Worm (Caenorhabditis elegans) whole organism, early embryonic: ENCODE measurements around the gene pola-1.

Experiments
- B0310.2 ChIP-seq: sonication (generic microtip); optimal IDR thresholded peaks from 2 replicates; lab custom pipeline; 2016; ENCODE audit warnings: mild to moderate bottlenecking, missing genetic modification characterization, missing compliant biosample characterization
- F13C5.2 ChIP-seq: sonication (generic microtip); optimal IDR thresholded peaks from 2 replicates; lab custom pipeline; 2017; ENCODE audit warnings: mild to moderate bottlenecking, missing genetic modification characterization, inconsistent platforms, missing compliant biosample characterization
- aly-1 ChIP-seq: sonication (generic microtip); optimal IDR thresholded peaks from 2 replicates; lab custom pipeline; 2016; ENCODE audit warnings: missing genetic modification characterization, missing compliant biosample characterization
- ama-1 ChIP-seq: fragments of 150-350 bp; optimal IDR thresholded peaks from 2 replicates; lab custom pipeline; 2014
- ceh-13 ChIP-seq: fragments of 200-800 bp; sonication (Bioruptor generic); optimal IDR thresholded peaks from 2 replicates; lab custom pipeline; 2018; ENCODE audit warnings: mild to moderate bottlenecking, missing genetic modification characterization, missing compliant biosample characterization
- ceh-36 ChIP-seq: sonication (generic microtip); optimal IDR thresholded peaks from 2 replicates; lab custom pipeline; 2016; ENCODE audit warnings: missing genetic modification characterization, inconsistent platforms, missing compliant biosample characterization
- ets-7 ChIP-seq: sonication (generic microtip); optimal IDR thresholded peaks from 2 replicates; lab custom pipeline; 2016; ENCODE audit warnings: missing genotype, missing genetic modification characterization, missing compliant biosample characterization
- flt-1 ChIP-seq: fragments of 200-800 bp; sonication (Bioruptor generic); IDR thresholded peaks from 2 replicates; pipeline ENCODE4 v1.3.6; 2022; ENCODE audit warnings: missing genetic modification characterization, missing compliant biosample characterization
- hmbx-1 ChIP-seq: sonication (generic microtip); optimal IDR thresholded peaks from 2 replicates; lab custom pipeline; 2016; ENCODE audit warnings: mild to moderate bottlenecking, missing genetic modification characterization, missing compliant biosample characterization
- hmg-4 ChIP-seq: fragments of 200-800 bp; sonication (Bioruptor generic); optimal IDR thresholded peaks from 2 replicates; lab custom pipeline; 2018; ENCODE audit warnings: mild to moderate bottlenecking, missing genetic modification characterization, missing compliant biosample characterization
- hnd-1 ChIP-seq: sonication (generic microtip); optimal IDR thresholded peaks from 2 replicates; lab custom pipeline; 2016; ENCODE audit warnings: missing genetic modification characterization, missing compliant biosample characterization
- pes-1 ChIP-seq: fragments of 200-800 bp; sonication (Bioruptor generic); IDR thresholded peaks from 2 replicates; pipeline ENCODE4 v1.3.6; 2022; ENCODE audit warnings: missing genetic modification reagents, missing genetic modification characterization, missing compliant biosample characterization
- scrt-1 ChIP-seq: fragments of 200-800 bp; sonication (Bioruptor generic); IDR thresholded peaks from 2 replicates; pipeline ENCODE4 v1.3.6; 2022; ENCODE audit warnings: missing genetic modification characterization, missing compliant biosample characterization
- sea-1 ChIP-seq: fragments of 200-800 bp; sonication (Bioruptor generic); conservative IDR thresholded peaks from 2 replicates; pipeline ENCODE4 v1.3.6; 2022; ENCODE audit warnings: missing genetic modification characterization, missing compliant biosample characterization
- tbx-11 ChIP-seq: fragments of 200-800 bp; sonication (Bioruptor generic); IDR thresholded peaks from 2 replicates; pipeline ENCODE4 v1.3.6; 2022; ENCODE audit warnings: missing genetic modification characterization, missing compliant biosample characterization
- tbx-37 ChIP-seq: fragments of 200-800 bp; sonication (Bioruptor generic); conservative IDR thresholded peaks from 2 replicates; pipeline ENCODE4 v1.3.6; 2022; ENCODE audit warnings: missing genetic modification reagents, missing genetic modification characterization, missing compliant biosample characterization
- tra-4 ChIP-seq: sonication (generic microtip); optimal IDR thresholded peaks from 2 replicates; lab custom pipeline; 2017; ENCODE audit warnings: missing genetic modification characterization, missing compliant biosample characterization

Gene pola-1

DNA sequence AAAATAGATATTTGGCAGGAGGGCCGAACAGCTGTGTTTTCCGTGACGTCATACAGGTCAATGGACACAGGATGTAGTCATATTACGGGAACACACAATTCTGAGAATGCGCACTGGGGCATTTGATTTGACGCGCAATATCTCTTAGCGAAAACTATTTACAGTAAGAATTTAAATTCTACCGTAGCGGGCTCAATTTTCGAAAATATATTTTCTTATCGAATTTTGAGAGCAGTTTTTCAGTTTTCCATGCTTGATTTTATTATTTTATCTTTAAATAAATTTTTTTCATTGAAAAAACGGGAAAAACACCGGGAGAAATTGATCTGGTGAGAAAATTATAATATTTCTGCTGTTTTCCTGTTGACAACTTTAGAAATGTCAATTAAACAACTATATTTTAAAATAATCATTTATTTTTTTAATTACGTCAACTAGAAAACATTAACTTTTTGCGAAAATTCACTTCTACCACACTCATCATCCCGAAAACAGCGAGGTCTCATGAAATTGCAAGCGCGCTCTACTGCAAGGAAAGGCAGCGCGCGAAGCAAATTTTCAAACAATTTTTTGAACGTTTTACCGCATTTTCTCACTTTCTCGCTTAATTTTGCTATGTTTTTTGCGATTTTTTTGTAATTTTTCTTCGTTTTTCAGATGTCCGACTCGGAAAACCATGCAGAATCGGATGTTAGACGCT lies at the start of gene pola-1, which contains the start of gene Y47D3A.1:
pola-1 (plus strand) TSS at position 658 of the 700 bp plus-strand sequence.
Y47D3A.1 (minus strand) TSS at position 51 of the 700 bp plus-strand sequence.
- TF ChIP-seq hmg-4 (GFP tag; lab: Kevin White, UChicago), result no peak
- 0 out of 2 replicates have a peak, but pooled peaks have one; percentile 48 for TF ChIP-seq scrt-1 (GFP tag; lab: Robert Waterston, UW)
- no peak for TF ChIP-seq ceh-13
- TF ChIP-seq tbx-11, result no peak
- TF ChIP-seq hmbx-1 (tag; lab: Kevin White, UChicago), result peak; percentile 2
- TF ChIP-seq aly-1 (tag; lab: Kevin White, UChicago), result no peak
- TF ChIP-seq ama-1, result no peak
- TF ChIP-seq ceh-36 (tag; lab: Kevin White, UChicago), result no peak
- TF ChIP-seq ets-7 (tag; lab: Kevin White, UChicago), result no peak
- peak; percentile 25 for TF ChIP-seq F13C5.2
- no peak for TF ChIP-seq hnd-1 (tag; lab: Kevin White, UChicago)
- no peak for TF ChIP-seq B0310.2 (tag; lab: Kevin White, UChicago)
- TF ChIP-seq sea-1 (GFP tag; lab: Robert Waterston, UW), result no peak
- peak; percentile 64 for TF ChIP-seq pes-1 (GFP tag; lab: Robert Waterston, UW)
- peak; percentile 47; the same call in 1 of the 2 replicates for TF ChIP-seq flt-1 (GFP tag; lab: Robert Waterston, UW)
- no peak for TF ChIP-seq tra-4 (tag; lab: Kevin White, UChicago)
- TF ChIP-seq tbx-37 (GFP tag; lab: Robert Waterston, UW), result peak; percentile 42; the same call in 1 of the 2 replicates

DNA sequence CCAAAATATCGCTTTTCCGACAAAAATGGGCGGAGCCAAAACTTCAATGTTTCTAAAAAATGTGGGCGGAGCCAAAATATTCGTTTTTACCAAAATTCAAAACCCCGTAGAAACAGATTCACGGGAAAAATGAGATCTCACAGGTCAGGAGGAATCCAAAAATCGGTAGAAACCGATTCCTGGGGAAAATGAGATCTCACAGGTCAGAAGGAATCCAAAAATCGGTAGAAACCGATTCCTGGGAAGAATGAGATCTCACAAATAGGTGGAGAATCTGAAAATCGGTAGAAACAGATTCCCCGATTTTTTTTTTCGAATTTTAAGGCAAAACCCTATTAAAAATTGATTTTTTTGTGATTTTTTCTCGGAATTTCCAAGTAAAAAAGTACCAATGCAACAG lies 48.8 kb upstream of the pola-1 start:
- TF ChIP-seq pes-1 (GFP tag; lab: Robert Waterston, UW), result peak; percentile 69
- no peak for TF ChIP-seq ets-7 (tag; lab: Kevin White, UChicago)
- TF ChIP-seq hmbx-1 (tag; lab: Kevin White, UChicago), result no peak

DNA sequence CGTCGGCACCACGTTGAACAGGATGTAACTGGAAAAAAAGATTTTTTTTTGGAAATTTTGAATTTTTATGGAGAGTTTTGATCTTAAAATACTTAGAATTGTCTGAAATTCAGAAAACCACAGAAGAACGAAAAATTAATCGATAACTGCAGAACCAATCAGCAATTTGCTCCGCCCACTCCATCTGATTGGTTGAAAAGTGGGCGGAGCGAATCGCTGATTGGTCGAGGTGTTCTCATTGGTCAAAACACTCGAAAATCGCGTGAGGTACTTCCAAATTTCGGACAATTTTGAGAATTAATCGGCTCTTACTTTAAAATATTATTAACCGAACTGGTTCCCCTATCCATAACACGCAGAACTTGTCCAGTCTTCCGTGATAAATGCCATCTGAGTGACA lies 46.6 kb upstream of the pola-1 start:
- TF ChIP-seq tra-4 (tag; lab: Kevin White, UChicago) (no peak), ama-1 (no peak), scrt-1 (GFP tag; lab: Robert Waterston, UW) (no peak), ets-7 (tag; lab: Kevin White, UChicago) (no peak), hmg-4 (GFP tag; lab: Kevin White, UChicago) (no peak), tbx-11 (no peak), pes-1 (GFP tag; lab: Robert Waterston, UW) (no peak), aly-1 (tag; lab: Kevin White, UChicago) (no peak)

DNA sequence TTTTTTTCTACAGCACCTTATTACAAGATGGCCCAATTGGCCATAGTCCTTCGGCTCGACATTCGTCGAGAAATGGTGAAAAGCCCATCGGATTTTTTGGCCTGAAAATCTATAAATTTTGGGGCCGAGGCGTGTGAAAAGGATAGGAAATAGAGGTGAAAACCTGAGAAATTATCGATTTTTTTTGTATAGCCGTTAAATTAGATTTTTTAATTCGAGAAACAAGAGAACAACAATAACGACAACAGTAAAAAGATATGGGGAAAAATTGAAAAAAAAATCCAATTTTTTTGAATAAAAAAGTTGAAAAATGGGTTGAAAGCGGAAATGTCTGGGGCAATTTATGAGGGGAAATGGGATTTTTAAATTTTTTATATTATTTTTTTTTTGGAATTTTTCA lies 42.4 kb upstream of the pola-1 start, which contains the start of gene hmt-1:
hmt-1 (minus strand) TSS at position 101 of the 400 bp plus-strand sequence.
- no peak for TF ChIP-seq hmbx-1 (tag; lab: Kevin White, UChicago)
- TF ChIP-seq ceh-36 (tag; lab: Kevin White, UChicago), result no peak
- no peak for TF ChIP-seq flt-1 (GFP tag; lab: Robert Waterston, UW)
- no peak for TF ChIP-seq B0310.2 (tag; lab: Kevin White, UChicago)
- TF ChIP-seq aly-1 (tag; lab: Kevin White, UChicago), result no peak
- TF ChIP-seq ama-1, result no peak
- TF ChIP-seq hmg-4 (GFP tag; lab: Kevin White, UChicago), result no peak
- TF ChIP-seq ceh-13, result no peak
- TF ChIP-seq tra-4 (tag; lab: Kevin White, UChicago), result no peak
- TF ChIP-seq sea-1 (GFP tag; lab: Robert Waterston, UW), result no peak
- TF ChIP-seq F13C5.2, result no peak
- no peak for TF ChIP-seq ets-7 (tag; lab: Kevin White, UChicago)
- no peak for TF ChIP-seq scrt-1 (GFP tag; lab: Robert Waterston, UW)
- no peak for TF ChIP-seq hnd-1 (tag; lab: Kevin White, UChicago)
- no peak for TF ChIP-seq tbx-37 (GFP tag; lab: Robert Waterston, UW)
- no peak for TF ChIP-seq pes-1 (GFP tag; lab: Robert Waterston, UW)
- TF ChIP-seq tbx-11, result no peak

DNA sequence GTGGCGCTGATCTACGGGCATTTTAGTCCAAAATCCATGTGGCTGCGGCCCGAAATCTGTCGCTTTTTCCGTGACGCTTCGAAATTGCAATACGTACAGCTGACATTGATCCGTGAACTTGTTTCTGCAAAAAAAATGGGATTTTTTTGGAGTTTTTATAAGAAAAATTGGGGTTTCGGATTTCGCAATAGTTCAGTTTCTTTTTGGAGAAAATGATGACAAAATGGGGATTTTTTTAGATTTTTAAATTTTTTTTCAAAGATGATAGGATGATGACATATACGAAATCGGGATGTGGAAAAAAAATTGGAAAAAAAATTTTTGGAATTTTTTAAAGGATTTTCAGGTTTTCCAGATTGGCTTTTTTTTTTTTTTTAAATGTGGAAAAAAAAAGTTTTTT lies 41.0 kb upstream of the pola-1 start:
- TF ChIP-seq ama-1 (no peak), scrt-1 (GFP tag; lab: Robert Waterston, UW) (no peak), F13C5.2 (no peak), hnd-1 (tag; lab: Kevin White, UChicago) (no peak), flt-1 (GFP tag; lab: Robert Waterston, UW) (no peak), B0310.2 (tag; lab: Kevin White, UChicago) (no peak), sea-1 (GFP tag; lab: Robert Waterston, UW) (no peak)

DNA sequence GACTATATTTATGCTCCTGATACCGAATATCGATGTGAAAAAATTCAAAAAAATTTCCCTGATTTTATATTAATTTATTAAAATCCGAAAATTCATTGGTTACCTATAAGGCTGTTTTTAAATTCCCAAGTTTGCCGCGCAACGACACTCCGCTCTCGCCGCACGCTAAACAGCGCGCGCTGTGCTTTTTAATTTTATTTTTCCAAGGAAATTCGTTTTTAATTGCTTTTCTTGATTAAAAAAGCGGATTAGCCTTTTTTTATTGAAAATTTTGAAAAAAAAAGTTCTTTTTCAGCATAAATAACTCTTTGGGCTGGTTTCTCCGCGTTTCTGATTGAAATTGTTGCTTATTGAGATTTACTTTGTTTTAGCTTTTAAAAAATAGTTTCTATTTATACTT lies 34.9 kb upstream of the pola-1 start:
- no peak for TF ChIP-seq hnd-1 (tag; lab: Kevin White, UChicago)
- TF ChIP-seq B0310.2 (tag; lab: Kevin White, UChicago), result no peak
- no peak for TF ChIP-seq tra-4 (tag; lab: Kevin White, UChicago)
- no peak for TF ChIP-seq ama-1
- no peak for TF ChIP-seq ceh-13
- no peak for TF ChIP-seq hmg-4 (GFP tag; lab: Kevin White, UChicago)
- TF ChIP-seq ets-7 (tag; lab: Kevin White, UChicago), result no peak
- TF ChIP-seq scrt-1 (GFP tag; lab: Robert Waterston, UW), result no peak
- no peak for TF ChIP-seq tbx-11
- TF ChIP-seq tbx-37 (GFP tag; lab: Robert Waterston, UW), result no peak
- TF ChIP-seq ceh-36 (tag; lab: Kevin White, UChicago), result no peak

DNA sequence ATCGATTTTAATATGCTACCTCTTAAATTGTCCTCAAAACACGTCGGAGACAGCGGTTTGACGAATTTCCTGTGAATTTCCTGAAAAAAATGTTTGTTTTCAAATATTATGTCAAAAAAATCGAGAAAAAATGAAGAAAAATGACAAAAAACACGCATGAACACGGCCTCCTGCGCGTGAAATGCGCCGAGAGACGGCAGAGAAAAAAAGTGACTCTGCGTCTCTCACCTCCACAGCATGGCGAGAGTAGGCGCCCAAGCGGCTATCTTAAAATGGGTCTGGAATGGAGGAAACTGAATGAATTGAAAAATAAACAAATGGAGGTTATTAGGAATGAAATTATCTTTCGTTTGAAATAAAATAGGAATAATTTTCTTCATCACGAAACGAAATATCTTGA lies 31.5 kb upstream of the pola-1 start:
- TF ChIP-seq ceh-36 (tag; lab: Kevin White, UChicago) (no peak), pes-1 (GFP tag; lab: Robert Waterston, UW) (0 out of 2 replicates have a peak, but pooled peaks have one; percentile 44), ama-1 (no peak), tbx-11 (no peak), hmg-4 (GFP tag; lab: Kevin White, UChicago) (peak; percentile 14), tbx-37 (GFP tag; lab: Robert Waterston, UW) (no peak), sea-1 (GFP tag; lab: Robert Waterston, UW) (0 out of 2 replicates have a peak, but pooled peaks have one; percentile 43), ets-7 (tag; lab: Kevin White, UChicago) (no peak), flt-1 (GFP tag; lab: Robert Waterston, UW) (0 out of 2 replicates have a peak, but pooled peaks have one; percentile 20), B0310.2 (tag; lab: Kevin White, UChicago) (no peak), F13C5.2 (peak; percentile 36), hmbx-1 (tag; lab: Kevin White, UChicago) (no peak), scrt-1 (GFP tag; lab: Robert Waterston, UW) (peak; percentile 61; the same call in 1 of the 2 replicates)
